Fruit fly (Drosophila melanogaster): ENCODE data around the gene prg.

DNA sequence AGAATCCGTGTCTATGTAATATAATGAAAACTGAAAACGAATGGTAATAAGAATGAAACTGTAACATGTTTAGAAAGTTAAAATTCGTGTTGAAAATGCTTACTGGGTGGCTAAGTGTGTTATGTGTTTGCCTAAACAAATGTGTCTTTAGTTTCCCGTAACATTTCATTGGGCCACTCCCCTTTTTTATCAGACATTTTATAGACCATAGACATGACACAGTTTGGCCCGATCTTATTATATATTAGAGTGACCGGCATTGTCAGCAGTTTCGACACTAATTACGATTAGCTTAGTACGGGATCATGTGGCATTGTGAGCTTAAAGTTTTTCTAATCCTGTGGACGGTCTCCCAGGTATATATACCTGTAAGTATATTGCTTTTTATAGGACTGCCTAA lies 12.8 kb downstream of the prg start, which contains the start of gene CheA29a:
- TF ChIP-seq CG4318 (GFP tag; optimal IDR thresholded peaks at IDR 0.05) (no peak), Blimp-1 (GFP tag; optimal IDR thresholded peaks at IDR 0.05) (no peak), Hr39 (GFP tag; optimal IDR thresholded peaks at IDR 0.05) (no peak)
